Fruit fly (Drosophila melanogaster) whole organism, wandering third instar larva: Measurements from ENCODE around the gene 4E-T.

Experiments used
- Dif ChIP-seq: fragments of 200-275, 200-300 bp; sonication (Bioruptor generic); optimal IDR thresholded peaks from 2 replicates; lab custom pipeline; 2018; ENCODE audit warnings: missing biosample characterization, missing genetic modification characterization; ENCODE audit not compliant: partially characterized antibody
- br ChIP-seq: fragments of 200-800 bp; sonication (Bioruptor generic); optimal IDR thresholded peaks from 2 replicates; lab custom pipeline; 2016; ENCODE audit warnings: missing biosample characterization, missing genetic modification characterization
- pan ChIP-seq: fragments of >200 bp; optimal IDR thresholded peaks from 2 replicates; lab custom pipeline; 2017

DNA sequence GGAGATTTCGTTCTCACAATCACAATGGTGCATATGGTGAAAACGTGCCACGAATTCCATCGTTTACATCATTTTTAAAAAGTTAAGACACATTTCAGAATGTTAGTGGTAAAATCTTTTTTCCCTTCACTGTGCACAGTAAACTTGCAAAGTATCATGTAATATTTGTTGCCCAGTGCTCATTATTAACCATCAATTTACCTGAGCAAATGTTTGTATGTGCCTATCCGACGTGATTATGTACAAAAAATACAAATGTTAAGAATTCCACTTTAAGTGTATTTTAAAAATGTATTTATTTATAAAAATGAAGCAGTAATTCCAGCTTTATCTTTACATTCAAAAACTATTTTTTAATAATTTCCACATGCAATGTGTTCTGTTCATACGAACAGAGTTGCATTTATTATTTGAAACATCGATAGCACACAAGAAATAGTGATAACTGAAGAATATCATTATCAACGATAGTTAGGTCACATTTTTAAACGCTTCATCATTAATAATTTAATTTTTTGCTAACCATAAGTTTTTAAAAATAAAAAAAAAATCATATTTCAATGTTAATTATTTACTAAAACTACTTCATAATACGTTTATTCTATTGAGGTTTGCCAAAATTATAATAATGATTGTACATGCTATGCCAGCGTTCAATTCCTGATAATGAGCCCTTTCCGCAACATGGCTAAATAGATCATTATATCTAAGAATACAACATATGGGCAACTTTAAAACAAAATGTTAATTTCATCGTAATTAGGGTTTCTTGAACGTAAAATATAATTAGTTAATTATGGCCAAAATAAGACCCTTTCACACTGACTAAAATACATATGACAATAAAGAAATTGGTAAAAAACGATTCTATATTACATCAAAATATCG, 27.6 kb downstream of the 4E-T start, which contains the start of gene eIF4G1:
- TF ChIP-seq br (GFP tag; lab: Kevin White, UChicago) (no peak), Dif (no peak), pan (lab: Kevin White, UChicago) (no peak)
